Worm (Caenorhabditis elegans) whole organism, young adult: ENCODE measurements around the gene M79.2.

Source experiments
- F22D6.2 ChIP-seq: sonication (generic microtip); optimal IDR thresholded peaks from 2 replicates; lab custom pipeline; 2016; ENCODE audit warnings: mild to moderate bottlenecking, missing genetic modification characterization, missing compliant biosample characterization
- Y56A3A.18 ChIP-seq: fragments of 200-800 bp; sonication (Bioruptor generic); IDR thresholded peaks from 2 replicates; pipeline ENCODE4 v1.3.6; 2022; ENCODE audit warnings: missing genetic modification reagents, missing genetic modification characterization, missing compliant biosample characterization
- Y95B8A.8 ChIP-seq: fragments of 200-800 bp; sonication (Bioruptor generic); IDR thresholded peaks from 2 replicates; pipeline ENCODE4 v1.3.6; 2022; ENCODE audit warnings: missing genetic modification reagents, missing genetic modification characterization, missing compliant biosample characterization
- aptf-3 ChIP-seq: fragments of 200-800 bp; sonication (Bioruptor generic); IDR thresholded peaks from 2 replicates; pipeline ENCODE4 v1.3.6; 2022; ENCODE audit warnings: missing genetic modification characterization, missing compliant biosample characterization
- bed-1 ChIP-seq: fragments of 200-800 bp; sonication (Bioruptor generic); IDR thresholded peaks from 2 replicates; pipeline ENCODE4 v1.3.6; 2022; ENCODE audit warnings: missing genetic modification reagents, missing genetic modification characterization, missing compliant biosample characterization
- die-1 ChIP-seq: sonication (generic microtip); optimal IDR thresholded peaks from 2 replicates; lab custom pipeline; 2016; ENCODE audit warnings: missing genotype, mild to moderate bottlenecking, missing genetic modification characterization, missing compliant biosample characterization
- dpl-1 ChIP-seq: fragments of 150-350 bp; optimal IDR thresholded peaks from 2 replicates; lab custom pipeline; 2014; ENCODE audit warnings: missing biosample characterization, missing genetic modification reagents, missing genetic modification characterization
- egl-18 ChIP-seq: fragments of 200-800 bp; sonication (Bioruptor generic); IDR thresholded peaks from 2 replicates; pipeline ENCODE4 v1.3.6; 2022; ENCODE audit warnings: missing genetic modification reagents, missing genetic modification characterization, missing compliant biosample characterization
- hlh-26 ChIP-seq: fragments of 200-800 bp; sonication (Bioruptor generic); conservative IDR thresholded peaks from 2 replicates; pipeline ENCODE4 v1.3.6; 2022; ENCODE audit warnings: missing genetic modification reagents, missing genetic modification characterization, missing compliant biosample characterization
- mel-28 ChIP-seq: sonication (generic microtip); optimal IDR thresholded peaks from 2 replicates; lab custom pipeline; 2016; ENCODE audit warnings: borderline replicate concordance, mild to moderate bottlenecking, missing genetic modification characterization, missing compliant biosample characterization

DNA sequence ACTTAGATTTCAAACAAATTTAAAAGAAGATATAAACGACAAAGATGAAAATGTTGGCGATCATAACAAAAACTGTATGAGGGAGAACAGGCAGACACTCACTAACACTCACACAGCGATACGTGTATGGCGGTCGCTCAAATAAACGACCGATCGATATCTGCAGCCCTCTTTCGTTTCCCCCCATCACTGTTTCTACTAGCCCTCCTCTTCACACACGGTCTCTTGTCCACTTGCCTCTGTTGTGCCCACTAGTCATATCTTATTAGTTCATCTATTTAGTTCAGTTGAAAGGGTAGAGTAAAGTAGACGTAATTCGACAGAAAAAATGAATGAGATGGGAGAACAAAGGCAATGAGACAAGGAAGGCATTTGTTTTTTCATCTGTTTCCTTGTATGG lies 48.9 kb upstream of the M79.2 start:
- TF ChIP-seq Y56A3A.18 (GFP tag; lab: Robert Waterston, UW), result no peak
- no peak for TF ChIP-seq die-1 (tag; lab: Kevin White, UChicago)
- no peak for TF ChIP-seq Y95B8A.8 (GFP tag; lab: Robert Waterston, UW)
- no peak for TF ChIP-seq aptf-3 (GFP tag; lab: Robert Waterston, UW)
- TF ChIP-seq bed-1 (GFP tag; lab: Robert Waterston, UW), result no peak
- no peak for TF ChIP-seq F22D6.2 (tag; lab: Kevin White, UChicago)
- TF ChIP-seq dpl-1 (GFP tag; lab: Kevin White, UChicago), result no peak
- TF ChIP-seq hlh-26 (GFP tag; lab: Robert Waterston, UW), result no peak
- TF ChIP-seq mel-28 (tag; lab: Kevin White, UChicago), result no peak
- no peak for TF ChIP-seq egl-18 (GFP tag; lab: Robert Waterston, UW)
